Worm (Caenorhabditis elegans): ENCODE measurements around the gene str-247.

str-247 gene

ce11 chrV:3919289-3919688, 34.5 kb upstream of the str-247 start, which contains the start of gene srx-66 (continued):
- no peak for TF ChIP-seq ZK546.5 (tag; optimal IDR thresholded peaks at IDR 0.05)

- TF ChIP-seq unc-130 (GFP tag; optimal IDR thresholded peaks at IDR 0.05) (no peak), madf-5 (GFP tag; IDR thresholded peaks at IDR 0.05) (no peak)
Observed at ce11 chrV:3921635-3922034, 32.2 kb upstream of the str-247 start, which contains the start of gene srx-65. Gene srx-65, plus strand, starts transcription at chrV:3921935.

ce11 chrV:3922547-3922946, 31.3 kb upstream of the str-247 start:
- TF ChIP-seq egl-43 (GFP tag; IDR thresholded peaks at IDR 0.05) (no peak), ceh-44 (GFP tag; IDR thresholded peaks at IDR 0.05) (no peak), lir-3 (tag; optimal IDR thresholded peaks at IDR 0.05) (no peak), hlh-30 (tag; optimal IDR thresholded peaks at IDR 0.05; ENCODE audit: insufficient read depth) (no peak), ztf-7 (tag; optimal IDR thresholded peaks at IDR 0.05) (no peak), ces-1 (GFP tag; optimal IDR thresholded peaks at IDR 0.05) (no peak), unc-62 (GFP tag; optimal IDR thresholded peaks at IDR 0.05 in 1 of 2) (peak in 1 of 2 experiments; percentile 97), unc-62 (tag; optimal IDR thresholded peaks at IDR 0.05) (no peak), nhr-237 (tag; optimal IDR thresholded peaks at IDR 0.05) (no peak)

ce11 chrV:3927522-3927921, 26.3 kb upstream of the str-247 start:
- TF ChIP-seq madf-5 (GFP tag; IDR thresholded peaks at IDR 0.05) (0 out of 4 replicates have a peak, but pooled peaks of 1 of the 2 experiments have one; percentile 8), set-16 (GFP tag; IDR thresholded peaks at IDR 0.05) (peak; percentile 92), nhr-41 (GFP tag; IDR thresholded peaks at IDR 0.05) (no peak), nhr-28 (tag; optimal IDR thresholded peaks at IDR 0.05) (no peak), mxl-3 (GFP tag; optimal IDR thresholded peaks at IDR 0.05) (no peak)

DNA sequence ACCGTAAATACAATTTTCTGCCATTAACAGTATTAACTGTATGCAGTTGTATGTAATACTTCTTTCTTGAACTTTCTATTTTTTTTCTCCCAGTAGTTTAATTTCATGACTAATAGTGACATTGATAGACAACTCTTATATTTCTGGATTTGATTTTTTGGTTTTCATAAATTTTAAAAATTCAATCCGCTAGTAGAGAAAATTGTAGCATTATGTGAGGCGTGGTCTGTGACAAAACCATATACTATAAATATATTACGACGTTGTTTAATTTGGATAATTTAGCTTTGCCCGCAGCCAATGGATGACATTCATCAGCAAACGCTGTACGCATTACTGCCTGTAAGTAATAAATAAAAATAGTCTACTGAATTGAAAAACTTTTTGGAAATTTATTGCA, 24.7 kb upstream of the str-247 start, which contains the start of gene srx-64:
TSS of gene srx-64 (plus strand) at position 301 of the 400 bp plus-strand sequence.
- TF ChIP-seq nhr-77 (tag; optimal IDR thresholded peaks at IDR 0.05) (no peak), F37D6.2 (tag; optimal IDR thresholded peaks at IDR 0.05) (no peak), rbr-2 (tag; optimal IDR thresholded peaks at IDR 0.05) (no peak), hlh-30 (tag; optimal IDR thresholded peaks at IDR 0.05; ENCODE audit: insufficient read depth) (no peak), F44E2.7 (GFP tag; IDR thresholded peaks at IDR 0.05) (no peak), fos-1 (tag; optimal IDR thresholded peaks at IDR 0.05) (no peak), hlh-11 (tag; optimal IDR thresholded peaks at IDR 0.05) (no peak), unc-130 (GFP tag; optimal IDR thresholded peaks at IDR 0.05) (no peak), lsy-2 (tag; optimal IDR thresholded peaks at IDR 0.05) (no peak), zag-1 (tag; optimal IDR thresholded peaks at IDR 0.05) (no peak), ZK546.5 (tag; optimal IDR thresholded peaks at IDR 0.05) (no peak), dve-1 (tag; optimal IDR thresholded peaks at IDR 0.05; ENCODE audit: insufficient read depth) (no peak)

- no peak for TF ChIP-seq T26A8.4 (GFP tag; IDR thresholded peaks at IDR 0.05)
- no peak for TF ChIP-seq Y75B8A.6 (GFP tag; IDR thresholded peaks at IDR 0.05)
- TF ChIP-seq rbr-2 (tag; optimal IDR thresholded peaks at IDR 0.05): no peak
- no peak for TF ChIP-seq dve-1 (tag; optimal IDR thresholded peaks at IDR 0.05; ENCODE audit: insufficient read depth)
- no peak for TF ChIP-seq mdl-1 (tag; optimal IDR thresholded peaks at IDR 0.05)
- TF ChIP-seq pha-4 (GFP tag; IDR thresholded peaks at IDR 0.05): no peak
- TF ChIP-seq pha-4 (tag; optimal IDR thresholded peaks at IDR 0.05): no peak
- no peak for TF ChIP-seq unc-39 (tag; optimal IDR thresholded peaks at IDR 0.05)
- TF ChIP-seq nhr-77 (tag; optimal IDR thresholded peaks at IDR 0.05): no peak
- TF ChIP-seq daf-16 (GFP tag; optimal IDR thresholded peaks at IDR 0.05): no peak
- TF ChIP-seq daf-16 (tag; optimal IDR thresholded peaks at IDR 0.05): no peak
Observed at ce11 chrV:3931326-3931725, 22.5 kb upstream of the str-247 start, which contains the start of gene srx-63. Gene srx-63, plus strand, starts transcription at chrV:3931626.
